Worm (Caenorhabditis elegans) whole organism, L4/young adult: Measurements from ENCODE around the gene tald-1.

Experiments
- W03F9.2 ChIP-seq: fragments of 150-350 bp; optimal IDR thresholded peaks from 2 replicates; lab custom pipeline; 2014; ENCODE audit warnings: missing biosample characterization, missing genetic modification characterization
- dao-5 ChIP-seq: sonication (generic microtip); optimal IDR thresholded peaks from 2 replicates; lab custom pipeline; 2016; ENCODE audit warnings: missing genotype, missing genetic modification characterization, moderate library complexity, missing compliant biosample characterization
- him-1 ChIP-seq: sonication (generic microtip); optimal IDR thresholded peaks from 2 replicates; lab custom pipeline; 2016; ENCODE audit warnings: missing genotype, missing genetic modification reagents, missing genetic modification characterization, missing compliant biosample characterization

The tald-1 gene

DNA sequence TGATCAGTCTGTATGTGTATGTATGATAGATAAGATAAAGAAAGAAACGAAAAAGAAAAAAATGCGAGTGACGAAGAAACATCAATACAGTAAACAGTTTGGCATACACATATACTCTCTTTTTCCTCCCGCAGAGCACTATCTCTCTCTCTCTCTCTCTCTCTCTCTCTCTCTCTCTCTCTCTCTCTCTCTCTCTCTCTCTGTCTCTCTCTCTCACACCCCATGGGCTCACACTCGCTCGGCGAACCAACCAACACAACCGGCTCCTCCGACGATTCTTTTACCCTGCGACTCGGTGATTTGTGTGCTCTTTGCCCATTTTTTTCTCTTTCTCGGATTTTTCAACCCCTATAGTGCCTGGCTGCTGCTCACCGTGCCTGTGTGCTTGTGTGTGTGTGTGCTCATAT is 20.6 kb downstream of the tald-1 start:
- TF ChIP-seq him-1 (tag; lab: Kevin White, UChicago) = no peak
- no peak for TF ChIP-seq dao-5 (tag; lab: Kevin White, UChicago)
- TF ChIP-seq W03F9.2 (tag; lab: Kevin White, UChicago) = no peak

ce11 chrIV:4408714-4409113 is 22.3 kb downstream of the tald-1 start:
- TF ChIP-seq dao-5 (tag; lab: Kevin White, UChicago) (no peak), W03F9.2 (tag; lab: Kevin White, UChicago) (no peak), him-1 (tag; lab: Kevin White, UChicago) (no peak)

- TF ChIP-seq W03F9.2 (tag; lab: Kevin White, UChicago) (no peak), him-1 (tag; lab: Kevin White, UChicago) (no peak), dao-5 (tag; lab: Kevin White, UChicago) (no peak)
Observed at ce11 chrIV:4410526-4410925, 24.1 kb downstream of the tald-1 start.

- no peak for TF ChIP-seq dao-5 (tag; lab: Kevin White, UChicago)
- no peak for TF ChIP-seq W03F9.2 (tag; lab: Kevin White, UChicago)
- no peak for TF ChIP-seq him-1 (tag; lab: Kevin White, UChicago)
Observed at ce11 chrIV:4411311-4411947, 25.0 kb downstream of the tald-1 start.

DNA sequence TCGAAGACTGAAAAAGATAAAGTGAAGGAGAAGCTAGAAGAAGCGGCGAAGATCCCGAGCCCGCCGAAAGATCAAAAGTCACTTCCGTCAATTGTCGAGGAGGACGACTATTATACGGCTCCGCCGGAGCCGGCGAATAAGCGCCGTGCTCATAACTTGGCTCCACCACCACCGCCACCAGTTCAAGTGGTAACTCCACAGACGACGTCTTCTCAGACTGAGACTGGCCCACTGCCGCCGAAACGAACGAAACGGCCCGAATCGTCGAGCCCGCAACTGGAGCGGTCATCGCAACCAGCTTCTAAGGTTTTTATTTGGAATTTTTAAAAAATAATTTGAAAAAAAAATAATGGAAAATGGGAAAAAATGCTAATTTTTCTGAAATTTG is 25.5 kb downstream of the tald-1 start:
- no peak for TF ChIP-seq him-1 (tag; lab: Kevin White, UChicago)
- no peak for TF ChIP-seq W03F9.2 (tag; lab: Kevin White, UChicago)
- TF ChIP-seq dao-5 (tag; lab: Kevin White, UChicago) = no peak

DNA sequence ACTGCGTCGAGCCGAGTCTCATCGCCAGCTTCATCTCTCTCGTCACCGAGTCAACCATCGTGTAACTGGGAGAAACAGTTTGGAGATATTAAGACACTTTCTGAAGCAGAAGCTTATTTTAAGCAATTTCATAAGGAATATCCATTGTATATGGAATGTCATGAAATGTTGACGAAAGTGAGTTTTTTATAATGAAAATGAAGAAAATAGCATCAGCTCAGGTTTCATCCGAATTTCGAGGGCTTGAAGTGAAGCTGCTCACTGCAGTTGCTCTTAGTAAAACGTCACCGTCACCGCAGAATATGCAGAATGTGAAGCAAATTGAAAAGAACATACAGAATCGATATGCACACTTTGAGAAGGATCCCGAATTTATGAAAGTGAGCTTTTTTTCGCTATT is 26.7 kb downstream of the tald-1 start:
- TF ChIP-seq W03F9.2 (tag; lab: Kevin White, UChicago) (no peak), him-1 (tag; lab: Kevin White, UChicago) (no peak), dao-5 (tag; lab: Kevin White, UChicago) (no peak)

DNA sequence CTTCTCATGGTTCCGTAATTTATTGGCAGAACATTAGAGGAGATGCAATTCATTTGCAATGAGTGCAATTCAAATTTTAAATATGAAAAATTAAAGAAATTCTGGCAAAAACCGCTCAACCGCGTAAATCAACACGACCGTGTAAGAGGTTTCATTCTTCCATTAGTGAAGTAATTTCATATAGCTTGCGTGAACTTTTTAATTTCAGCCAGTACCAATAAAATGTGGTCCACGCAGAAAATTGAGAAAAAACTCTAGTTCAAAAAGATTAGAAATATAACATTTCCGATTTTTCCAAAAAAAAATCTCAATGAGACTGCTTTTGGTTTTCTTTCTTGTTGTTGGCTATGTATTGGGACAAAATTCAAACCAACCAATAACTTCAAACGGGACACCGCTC is 35.6 kb downstream of the tald-1 start, which contains the start of gene clec-175:
Gene clec-175, plus strand, starts transcription at position 301 of the 400 bp plus-strand sequence.
- TF ChIP-seq him-1 (tag; lab: Kevin White, UChicago) (no peak), dao-5 (tag; lab: Kevin White, UChicago) (no peak), W03F9.2 (tag; lab: Kevin White, UChicago) (no peak)

DNA sequence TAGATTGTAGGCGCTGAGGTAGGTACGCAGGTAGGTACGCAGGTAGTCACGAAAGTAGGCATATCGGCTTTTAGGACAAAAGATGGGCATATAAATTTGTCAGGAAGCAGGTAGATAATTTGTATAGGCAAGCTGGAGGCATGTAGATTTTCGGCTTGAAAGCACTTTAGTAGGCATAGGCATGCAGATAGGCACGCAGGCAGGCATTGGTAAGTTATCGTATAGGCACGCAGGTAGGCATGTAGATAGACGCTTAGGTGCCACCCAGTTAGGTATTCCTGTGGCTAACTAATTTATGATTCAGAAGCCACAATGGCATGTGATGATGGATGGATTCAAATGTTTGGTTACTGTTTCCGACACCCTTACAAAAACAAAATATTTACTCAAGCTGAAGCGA is 36.6 kb downstream of the tald-1 start:
- TF ChIP-seq W03F9.2 (tag; lab: Kevin White, UChicago) (no peak), him-1 (tag; lab: Kevin White, UChicago) (no peak), dao-5 (tag; lab: Kevin White, UChicago) (no peak)

ce11 chrIV:4423885-4424284 is 37.4 kb downstream of the tald-1 start:
- no peak for TF ChIP-seq W03F9.2 (tag; lab: Kevin White, UChicago)
- no peak for TF ChIP-seq him-1 (tag; lab: Kevin White, UChicago)
- no peak for TF ChIP-seq dao-5 (tag; lab: Kevin White, UChicago)

DNA sequence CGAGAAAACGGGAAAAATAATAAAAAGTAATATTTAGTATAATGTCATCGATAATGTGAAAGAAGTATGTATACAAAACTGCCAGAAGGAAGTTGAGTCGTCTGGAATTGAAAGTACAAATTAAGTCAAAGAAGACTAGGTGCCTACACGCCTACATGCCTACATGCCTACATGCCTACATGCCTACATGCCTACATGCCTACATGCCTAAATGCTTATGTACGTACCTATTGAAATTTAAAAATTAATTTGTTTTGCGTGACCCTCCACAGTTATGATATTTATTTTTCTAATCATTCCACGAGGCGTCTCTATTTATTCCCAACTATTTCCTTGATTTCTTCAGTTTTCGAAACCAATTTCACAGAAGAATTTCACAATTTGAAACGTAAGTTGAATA is 43.5 kb downstream of the tald-1 start, which contains the start of the genes str-185 and R08C7.5:
Gene str-185, minus strand, starts transcription at position 101 of the 400 bp plus-strand sequence.
Gene R08C7.5, plus strand, starts transcription at position 329 of the 400 bp plus-strand sequence.
- no peak for TF ChIP-seq him-1 (tag; lab: Kevin White, UChicago)
- TF ChIP-seq dao-5 (tag; lab: Kevin White, UChicago) = no peak
- TF ChIP-seq W03F9.2 (tag; lab: Kevin White, UChicago) = no peak

DNA sequence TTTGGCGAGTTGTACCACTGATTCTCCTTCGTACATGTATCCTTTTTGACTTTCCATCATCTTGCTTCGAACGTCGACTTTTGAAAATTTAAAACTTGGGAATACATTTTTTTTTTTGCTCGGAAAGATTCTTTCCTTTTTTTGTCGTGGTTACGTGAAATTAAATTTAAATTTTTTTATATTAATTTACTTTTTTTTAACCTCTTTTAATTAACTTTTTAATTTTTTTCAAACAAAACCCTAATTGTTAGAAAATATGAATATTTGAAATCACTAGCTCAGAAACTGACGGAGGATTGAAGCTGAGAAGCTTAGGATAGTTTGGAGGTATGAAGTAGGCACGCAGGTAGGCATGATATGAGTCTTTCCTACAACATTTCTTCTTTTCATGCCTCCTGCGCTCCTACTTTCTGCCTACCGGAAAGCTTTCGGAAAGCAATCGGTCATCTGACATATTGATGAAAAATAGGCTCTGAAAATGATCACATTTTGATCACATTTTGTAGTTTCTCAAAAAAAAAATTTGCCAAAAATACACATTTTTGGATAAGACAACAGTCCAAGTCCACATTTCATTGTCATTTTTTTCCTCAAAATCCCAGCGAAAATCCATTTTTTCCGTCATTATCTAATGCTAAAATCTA is 48.1 kb downstream of the tald-1 start, which contains the start of the genes R08C7.8 and R08C7.4:
Gene R08C7.8, minus strand, starts transcription at position 101 of the 644 bp plus-strand sequence.
Gene R08C7.4, plus strand, starts transcription at position 594 of the 644 bp plus-strand sequence.
- TF ChIP-seq W03F9.2 (tag; lab: Kevin White, UChicago) = no peak

DNA sequence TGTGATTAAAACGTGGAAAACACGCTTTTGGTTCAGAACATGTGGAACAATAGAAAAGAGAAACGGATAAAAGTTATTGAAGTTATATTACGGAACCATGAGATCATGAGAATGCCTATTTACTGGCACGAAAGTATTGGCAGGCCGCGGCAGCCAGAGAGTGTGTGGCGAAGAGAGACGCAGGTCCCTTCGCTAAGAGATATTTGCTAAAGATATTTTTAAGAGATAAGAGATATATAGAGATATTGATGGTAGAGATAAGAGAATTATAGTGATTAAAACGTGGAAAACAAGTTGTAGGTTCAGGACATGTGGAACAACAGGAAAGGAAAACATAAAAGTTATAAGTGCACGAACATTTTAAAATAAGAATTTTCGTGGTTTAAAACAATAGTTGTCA is 51.4 kb downstream of the tald-1 start:
- no peak for TF ChIP-seq dao-5 (tag; lab: Kevin White, UChicago)
- no peak for TF ChIP-seq W03F9.2 (tag; lab: Kevin White, UChicago)
- no peak for TF ChIP-seq him-1 (tag; lab: Kevin White, UChicago)
